Worm (Caenorhabditis elegans) whole organism, young adult: ENCODE results near the gene arx-2.

ENCODE experiments used
- B0035.1 ChIP-seq: sonication (generic microtip); optimal IDR thresholded peaks from 2 replicates; lab custom pipeline; 2016; ENCODE audit warnings: missing genetic modification characterization, mild to moderate bottlenecking, missing compliant biosample characterization, missing genotype, missing genetic modification reagents
- B0261.1 ChIP-seq: sonication (generic microtip); optimal IDR thresholded peaks from 2 replicates; lab custom pipeline; 2016; ENCODE audit warnings: mild to moderate bottlenecking, missing genetic modification characterization, moderate library complexity, missing compliant biosample characterization
- B0336.3 ChIP-seq: fragments of 200-800 bp; sonication (Bioruptor generic); IDR thresholded peaks from 2 replicates; pipeline ENCODE4 v1.3.6; 2022; ENCODE audit warnings: missing genetic modification characterization, missing compliant biosample characterization
- C17E4.6 ChIP-seq: fragments of 200-800 bp; sonication (Bioruptor generic); IDR thresholded peaks from 2 replicates; pipeline ENCODE4 v1.3.6; 2022; ENCODE audit warnings: missing genetic modification reagents, missing genetic modification characterization, missing compliant biosample characterization
- F33H1.4 ChIP-seq: fragments of 200-800 bp; sonication (Bioruptor generic); IDR thresholded peaks from 2 replicates; pipeline ENCODE4 v1.3.6; 2022; ENCODE audit warnings: missing genetic modification reagents, missing genetic modification characterization, missing compliant biosample characterization
- F57A8.1 ChIP-seq: fragments of 200-800 bp; sonication (Bioruptor generic); optimal IDR thresholded peaks from 2 replicates; lab custom pipeline; 2018; ENCODE audit warnings: mild to moderate bottlenecking, missing genetic modification characterization, moderate library complexity, missing compliant biosample characterization
- F57C9.4 ChIP-seq: sonication (generic microtip); optimal IDR thresholded peaks from 2 replicates; lab custom pipeline; 2017; ENCODE audit warnings: mild to moderate bottlenecking, missing genetic modification characterization, missing compliant biosample characterization
- K12H6.12 ChIP-seq: fragments of 200-800 bp; sonication (Bioruptor generic); optimal IDR thresholded peaks from 2 replicates; lab custom pipeline; 2018; ENCODE audit warnings: mild to moderate bottlenecking, missing genetic modification characterization, missing compliant biosample characterization
- T26A5.8 ChIP-seq: sonication (generic microtip); optimal IDR thresholded peaks from 2 replicates; lab custom pipeline; 2016; ENCODE audit warnings: missing genetic modification characterization, missing compliant biosample characterization
- Y53F4B.3 ChIP-seq: fragments of 200-800 bp; sonication (Bioruptor generic); IDR thresholded peaks from 2 replicates; pipeline ENCODE4 v1.3.6; 2022; ENCODE audit warnings: missing genetic modification reagents, missing genetic modification characterization, missing compliant biosample characterization
- Y56A3A.18 ChIP-seq: fragments of 200-800 bp; sonication (Bioruptor generic); IDR thresholded peaks from 2 replicates; pipeline ENCODE4 v1.3.6; 2022; ENCODE audit warnings: missing genetic modification reagents, missing genetic modification characterization, missing compliant biosample characterization
- Y95B8A.8 ChIP-seq: fragments of 200-800 bp; sonication (Bioruptor generic); IDR thresholded peaks from 2 replicates; pipeline ENCODE4 v1.3.6; 2022; ENCODE audit warnings: missing genetic modification reagents, missing genetic modification characterization, missing compliant biosample characterization
- aptf-2 ChIP-seq: fragments of 200-800 bp; sonication (Bioruptor generic); conservative IDR thresholded peaks from 2 replicates; pipeline ENCODE4 v1.3.6; 2022; ENCODE audit warnings: missing genetic modification reagents, missing genetic modification characterization, missing compliant biosample characterization
- atf-7 ChIP-seq: sonication (generic microtip); optimal IDR thresholded peaks from 2 replicates; lab custom pipeline; 2017; ENCODE audit warnings: mild to moderate bottlenecking, missing genetic modification characterization, missing compliant biosample characterization
- cebp-2 ChIP-seq: fragments of 200-800 bp; sonication (Bioruptor generic); IDR thresholded peaks from 2 replicates; pipeline ENCODE4 v1.3.6; 2022; ENCODE audit warnings: missing genetic modification characterization, missing compliant biosample characterization
- ceh-58 ChIP-seq: fragments of 200-800 bp; sonication (Bioruptor generic); IDR thresholded peaks from 2 replicates; pipeline ENCODE4 v1.3.6; 2022; ENCODE audit warnings: missing genetic modification characterization, missing compliant biosample characterization
- die-1 ChIP-seq: sonication (generic microtip); optimal IDR thresholded peaks from 2 replicates; lab custom pipeline; 2016; ENCODE audit warnings: missing genotype, mild to moderate bottlenecking, missing genetic modification characterization, missing compliant biosample characterization
- egl-18 ChIP-seq: fragments of 200-800 bp; sonication (Bioruptor generic); IDR thresholded peaks from 2 replicates; pipeline ENCODE4 v1.3.6; 2022; ENCODE audit warnings: missing genetic modification reagents, missing genetic modification characterization, missing compliant biosample characterization
- egl-44 ChIP-seq: fragments of 200-800 bp; sonication (Bioruptor generic); IDR thresholded peaks from 2 replicates; pipeline ENCODE4 v1.3.6; 2022; ENCODE audit warnings: missing genetic modification reagents, missing genetic modification characterization, missing compliant biosample characterization
- fkh-3 ChIP-seq: sonication (generic microtip); optimal IDR thresholded peaks from 2 replicates; lab custom pipeline; 2016; ENCODE audit warnings: mild to moderate bottlenecking, missing genetic modification characterization, missing compliant biosample characterization
- gei-17 ChIP-seq: fragments of 200-800 bp; sonication (Bioruptor generic); optimal IDR thresholded peaks from 2 replicates; lab custom pipeline; 2018; ENCODE audit warnings: mild to moderate bottlenecking, missing genetic modification characterization, missing compliant biosample characterization
- him-1 ChIP-seq: sonication (generic microtip); optimal IDR thresholded peaks from 2 replicates; lab custom pipeline; 2016; ENCODE audit warnings: missing genotype, missing genetic modification reagents, missing genetic modification characterization, missing compliant biosample characterization
- hmg-1.2 ChIP-seq: fragments of 200-800 bp; sonication (Bioruptor generic); IDR thresholded peaks from 2 replicates; pipeline ENCODE4 v1.3.6; 2022; ENCODE audit warnings: missing genetic modification reagents, missing genetic modification characterization, missing compliant biosample characterization
- hsf-1 ChIP-seq: fragments of 200-800 bp; sonication (Bioruptor generic); IDR thresholded peaks from 2 replicates; pipeline ENCODE4 v1.3.6; 2022; ENCODE audit warnings: missing genetic modification reagents, missing genetic modification characterization, missing compliant biosample characterization
- lag-1 ChIP-seq: fragments of 200-800 bp; sonication (Bioruptor generic); IDR thresholded peaks from 2 replicates; pipeline ENCODE4 v1.3.6; 2022; ENCODE audit warnings: missing genetic modification reagents, missing genetic modification characterization, missing compliant biosample characterization
- let-526 ChIP-seq: fragments of 200-800 bp; sonication (Bioruptor generic); IDR thresholded peaks from 2 replicates; pipeline ENCODE4 v1.3.6; 2022; ENCODE audit warnings: missing genetic modification reagents, missing genetic modification characterization, missing compliant biosample characterization
- lin-54 ChIP-seq: fragments of 200-800 bp; sonication (Bioruptor generic); optimal IDR thresholded peaks from 2 replicates; lab custom pipeline; 2018; ENCODE audit warnings: mild to moderate bottlenecking, missing genetic modification characterization, missing compliant biosample characterization
- madf-3 ChIP-seq: fragments of 200-800 bp; sonication (Bioruptor generic); IDR thresholded peaks from 2 replicates; pipeline ENCODE4 v1.3.6; 2022; ENCODE audit warnings: missing genetic modification reagents, missing genetic modification characterization, missing compliant biosample characterization
- madf-6 ChIP-seq: fragments of 200-800 bp; sonication (Bioruptor generic); IDR thresholded peaks from 2 replicates; pipeline ENCODE4 v1.3.6; 2022; ENCODE audit warnings: missing genetic modification reagents, missing genetic modification characterization, missing compliant biosample characterization
- nhr-120 ChIP-seq: fragments of 200-800 bp; sonication (Bioruptor generic); IDR thresholded peaks from 2 replicates; pipeline ENCODE4 v1.3.6; 2022; ENCODE audit warnings: missing genetic modification characterization, missing compliant biosample characterization
- nhr-80 ChIP-seq: sonication (generic microtip); optimal IDR thresholded peaks from 2 replicates; lab custom pipeline; 2016; ENCODE audit warnings: missing genetic modification characterization, missing compliant biosample characterization
- nhr-90 ChIP-seq: sonication (generic microtip); optimal IDR thresholded peaks from 2 replicates; lab custom pipeline; 2016; ENCODE audit warnings: missing genotype, mild to moderate bottlenecking, missing genetic modification characterization, missing compliant biosample characterization
- pha-4 ChIP-seq: fragments of 150-350 bp; sonication (generic microtip); optimal IDR thresholded peaks from 2 replicates; lab custom pipeline; 2014; ENCODE audit warnings: missing biosample characterization, missing genetic modification reagents, missing genetic modification characterization
- rec-8 ChIP-seq, 2 experiments: sonication (generic microtip); optimal IDR thresholded peaks; 2 replicates each; lab custom pipeline; 2016; ENCODE audit warnings: mild to moderate bottlenecking in 2 of 2, missing genetic modification characterization in 2 of 2, missing genetic modification reagents in 2 of 2, missing genotype in 2 of 2, missing biosample characterization in 1 of 2, missing compliant biosample characterization in 1 of 2, moderate library complexity in 1 of 2
- sea-2 ChIP-seq: fragments of 200-800 bp; sonication (Bioruptor generic); IDR thresholded peaks from 2 replicates; pipeline ENCODE4 v1.3.6; 2022; ENCODE audit warnings: missing genetic modification characterization, missing compliant biosample characterization
- snpc-1.1 ChIP-seq: sonication (generic microtip); optimal IDR thresholded peaks from 2 replicates; lab custom pipeline; 2017; ENCODE audit warnings: missing genetic modification characterization, mild to moderate bottlenecking, missing compliant biosample characterization, antibody characterized with exemption, moderate library complexity, missing genotype, missing genetic modification reagents; ENCODE audit not compliant: insufficient read depth
- snpc-1.3 ChIP-seq: sonication (generic microtip); optimal IDR thresholded peaks from 2 replicates; lab custom pipeline; 2017; ENCODE audit warnings: missing genetic modification characterization, mild to moderate bottlenecking, missing compliant biosample characterization, antibody characterized with exemption, moderate library complexity, missing genotype, missing genetic modification reagents; ENCODE audit not compliant: insufficient read depth
- snpc-3.4 ChIP-seq: sonication (generic microtip); optimal IDR thresholded peaks from 2 replicates; lab custom pipeline; 2017; ENCODE audit warnings: missing genetic modification characterization, mild to moderate bottlenecking, missing compliant biosample characterization, antibody characterized with exemption, moderate library complexity, missing genotype, missing genetic modification reagents
- sptf-2 ChIP-seq: fragments of 200-800 bp; sonication (Bioruptor generic); optimal IDR thresholded peaks from 2 replicates; lab custom pipeline; 2018; ENCODE audit warnings: mild to moderate bottlenecking, missing genetic modification characterization, missing compliant biosample characterization
- tbp1 ChIP-seq: fragments of 200-800 bp; sonication (Bioruptor generic); optimal IDR thresholded peaks from 2 replicates; lab custom pipeline; 2018; ENCODE audit warnings: mild to moderate bottlenecking, missing genetic modification characterization, missing compliant biosample characterization
- tlf-1 ChIP-seq: fragments of 200-800 bp; sonication (Bioruptor generic); optimal IDR thresholded peaks from 2 replicates; lab custom pipeline; 2018; ENCODE audit warnings: mild to moderate bottlenecking, missing genetic modification characterization, missing compliant biosample characterization
- unc-130 ChIP-seq: sonication (generic microtip); optimal IDR thresholded peaks from 2 replicates; lab custom pipeline; 2016; ENCODE audit warnings: missing genetic modification reagents, missing genetic modification characterization, missing compliant biosample characterization
- xnd-1 ChIP-seq: sonication (generic microtip); optimal IDR thresholded peaks from 2 replicates; lab custom pipeline; 2016; ENCODE audit warnings: missing genotype, missing genetic modification reagents, missing genetic modification characterization, missing compliant biosample characterization
- ztf-28 ChIP-seq: fragments of 200-800 bp; sonication (Bioruptor generic); IDR thresholded peaks from 2 replicates; pipeline ENCODE4 v1.3.6; 2022; ENCODE audit warnings: missing genetic modification reagents, missing genetic modification characterization, missing compliant biosample characterization
- ztf-6 ChIP-seq: fragments of 200-800 bp; sonication (Bioruptor generic); IDR thresholded peaks from 2 replicates; pipeline ENCODE4 v1.3.6; 2022; ENCODE audit warnings: missing genetic modification reagents, missing genetic modification characterization, missing compliant biosample characterization

Gene arx-2

ce11 chrV:10382142-10382541 lies 44.0 kb upstream of the arx-2 start, which contains the start of gene pqn-2:
Gene pqn-2, plus strand, starts transcription at chrV:10382442.
- no peak for TF ChIP-seq hsf-1 (GFP tag; lab: Robert Waterston, UW)
- no peak for TF ChIP-seq Y56A3A.18 (GFP tag; lab: Robert Waterston, UW)
- TF ChIP-seq xnd-1 (tag; lab: Kevin White, UChicago): no peak
- TF ChIP-seq nhr-90 (tag; lab: Kevin White, UChicago): no peak
- no peak for TF ChIP-seq ztf-28 (GFP tag; lab: Robert Waterston, UW)
- TF ChIP-seq snpc-1.3 (tag; lab: Kevin White, UChicago): no peak
- TF ChIP-seq Y95B8A.8 (GFP tag; lab: Robert Waterston, UW): no peak
- TF ChIP-seq madf-6 (GFP tag; lab: Robert Waterston, UW): no peak
- no peak for TF ChIP-seq T26A5.8 (tag; lab: Kevin White, UChicago)

- TF ChIP-seq B0336.3 (GFP tag; lab: Robert Waterston, UW) (no peak), cebp-2 (GFP tag; lab: Robert Waterston, UW) (no peak), atf-7 (no peak), die-1 (no peak), nhr-80 (no peak), lin-54 (GFP tag; lab: Kevin White, UChicago) (no peak), ztf-6 (GFP tag; lab: Robert Waterston, UW) (no peak), egl-44 (GFP tag; lab: Robert Waterston, UW) (no peak), B0261.1 (tag; lab: Kevin White, UChicago) (no peak), snpc-1.1 (no peak), gei-17 (GFP tag; lab: Kevin White, UChicago) (no peak), F57A8.1 (no peak), let-526 (GFP tag; lab: Robert Waterston, UW) (no peak), ceh-58 (GFP tag; lab: Robert Waterston, UW) (no peak), nhr-120 (GFP tag; lab: Robert Waterston, UW) (no peak), F57C9.4 (tag; lab: Kevin White, UChicago) (no peak), snpc-3.4 (tag; lab: Kevin White, UChicago) (no peak)
Observed at ce11 chrV:10381726-10382125, 43.6 kb upstream of the arx-2 start, which contains the start of gene abu-1. Gene abu-1, minus strand, starts transcription at chrV:10381826.

- TF ChIP-seq K12H6.12 (no peak), nhr-120 (GFP tag; lab: Robert Waterston, UW) (no peak), fkh-3 (tag; lab: Kevin White, UChicago) (no peak), aptf-2 (GFP tag; lab: Robert Waterston, UW) (no peak), hmg-1.2 (GFP tag; lab: Robert Waterston, UW) (no peak)
Observed at ce11 chrV:10379761-10380160, 41.6 kb upstream of the arx-2 start.

- TF ChIP-seq B0035.1 (tag; lab: Kevin White, UChicago): no peak
- TF ChIP-seq hmg-1.2 (GFP tag; lab: Robert Waterston, UW): no peak
- no peak for TF ChIP-seq sptf-2 (GFP tag; lab: Kevin White, UChicago)
- TF ChIP-seq ztf-6 (GFP tag; lab: Robert Waterston, UW): no peak
- TF ChIP-seq die-1: no peak
- TF ChIP-seq C17E4.6 (GFP tag; lab: Robert Waterston, UW): no peak
- TF ChIP-seq Y53F4B.3: no peak
- no peak for TF ChIP-seq egl-18
- TF ChIP-seq sea-2 (GFP tag; lab: Robert Waterston, UW): no peak
- no peak for TF ChIP-seq unc-130 (GFP tag; lab: Kevin White, UChicago)
- no peak for TF ChIP-seq madf-3
- no peak for TF ChIP-seq him-1 (tag; lab: Kevin White, UChicago)
- no peak for TF ChIP-seq lag-1 (GFP tag; lab: Robert Waterston, UW)
- TF ChIP-seq atf-7: no peak
- no peak for TF ChIP-seq tlf-1 (GFP tag; lab: Kevin White, UChicago)
- TF ChIP-seq F33H1.4 (GFP tag; lab: Robert Waterston, UW): no peak
- no peak for TF ChIP-seq tbp1 (GFP tag; lab: Kevin White, UChicago)
- no peak for TF ChIP-seq pha-4 (tag; lab: Kevin White, UChicago)
- TF ChIP-seq rec-8 (tag; optimal IDR thresholded peaks at IDR 0.05; lab: Kevin White, UChicago): no peak
Observed at ce11 chrV:10379293-10379692, 41.1 kb upstream of the arx-2 start, which contains the start of gene AC3.12. Gene AC3.12, minus strand, starts transcription at chrV:10379393.
